Worm (Caenorhabditis elegans) whole organism, late embryonic: ENCODE measurements around the gene C36B7.3.

Experiments
- F13H6.1 ChIP-seq: sonication (generic microtip); optimal IDR thresholded peaks from 2 replicates; lab custom pipeline; 2016; ENCODE audit warnings: missing genetic modification characterization, missing compliant biosample characterization
- K02D7.2 ChIP-seq: sonication (generic microtip); optimal IDR thresholded peaks from 2 replicates; lab custom pipeline; 2017; ENCODE audit warnings: mild to moderate bottlenecking, missing genetic modification characterization, missing compliant biosample characterization
- K09A11.1 ChIP-seq: sonication (generic microtip); optimal IDR thresholded peaks from 2 replicates; lab custom pipeline; 2017; ENCODE audit warnings: antibody characterized with exemption, mild to moderate bottlenecking, missing genetic modification characterization, missing compliant biosample characterization; ENCODE audit not compliant: insufficient read depth
- T23F11.4 ChIP-seq: fragments of 200-800 bp; sonication (Bioruptor generic); optimal IDR thresholded peaks from 2 replicates; lab custom pipeline; 2018; ENCODE audit warnings: mild to moderate bottlenecking, missing genetic modification characterization, missing compliant biosample characterization
- Y22D7AL.16 ChIP-seq: sonication (generic microtip); optimal IDR thresholded peaks from 2 replicates; lab custom pipeline; 2016; ENCODE audit warnings: missing genetic modification characterization, missing compliant biosample characterization
- ahr-1 ChIP-seq: sonication (generic microtip); optimal IDR thresholded peaks from 2 replicates; lab custom pipeline; 2016; ENCODE audit warnings: missing genetic modification characterization, missing compliant biosample characterization
- ama-1 ChIP-seq: fragments of 150-350 bp; optimal IDR thresholded peaks from 2 replicates; lab custom pipeline; 2014
- ceh-14 ChIP-seq: sonication (generic microtip); optimal IDR thresholded peaks from 2 replicates; lab custom pipeline; 2016; ENCODE audit warnings: missing genotype, missing genetic modification characterization, missing compliant biosample characterization
- ceh-24 ChIP-seq: sonication (generic microtip); optimal IDR thresholded peaks from 2 replicates; lab custom pipeline; 2016; ENCODE audit warnings: mild to moderate bottlenecking, missing genetic modification characterization, missing compliant biosample characterization
- ceh-30 ChIP-seq: fragments of 150-350 bp; optimal IDR thresholded peaks from 2 replicates; lab custom pipeline; 2014; ENCODE audit warnings: missing biosample characterization, missing genetic modification characterization
- ceh-31 ChIP-seq: sonication (generic microtip); optimal IDR thresholded peaks from 2 replicates; lab custom pipeline; 2016; ENCODE audit warnings: missing genetic modification characterization, missing compliant biosample characterization
- che-1 ChIP-seq: sonication (generic microtip); optimal IDR thresholded peaks from 2 replicates; lab custom pipeline; 2016; ENCODE audit warnings: mild to moderate bottlenecking, missing genetic modification characterization, missing compliant biosample characterization
- dmd-4 ChIP-seq: sonication (generic microtip); optimal IDR thresholded peaks from 2 replicates; lab custom pipeline; 2016; ENCODE audit warnings: borderline replicate concordance, missing genetic modification characterization, missing compliant biosample characterization
- dve-1 ChIP-seq: sonication (generic microtip); optimal IDR thresholded peaks from 2 replicates; lab custom pipeline; 2017; ENCODE audit warnings: antibody characterized with exemption, mild to moderate bottlenecking, missing genetic modification characterization, missing compliant biosample characterization
- elt-2 ChIP-seq: sonication (generic microtip); optimal IDR thresholded peaks from 2 replicates; lab custom pipeline; 2016; ENCODE audit warnings: missing genetic modification reagents, missing genetic modification characterization, missing compliant biosample characterization
- elt-4 ChIP-seq: sonication (generic microtip); optimal IDR thresholded peaks from 2 replicates; lab custom pipeline; 2016; ENCODE audit warnings: missing genetic modification characterization, missing compliant biosample characterization
- ets-4 ChIP-seq: sonication (generic microtip); optimal IDR thresholded peaks from 2 replicates; lab custom pipeline; 2016; ENCODE audit warnings: missing genetic modification characterization, missing compliant biosample characterization
- fax-1 ChIP-seq: sonication (generic microtip); optimal IDR thresholded peaks from 2 replicates; lab custom pipeline; 2016; ENCODE audit warnings: missing genotype, missing genetic modification characterization, missing compliant biosample characterization
- fkh-6 ChIP-seq: sonication (generic microtip); optimal IDR thresholded peaks from 2 replicates; lab custom pipeline; 2016; ENCODE audit warnings: missing genetic modification characterization, missing compliant biosample characterization
- gmeb-2 ChIP-seq: sonication (generic microtip); optimal IDR thresholded peaks from 2 replicates; lab custom pipeline; 2016; ENCODE audit warnings: missing genetic modification characterization, inconsistent platforms, missing compliant biosample characterization
- hlh-8 ChIP-seq: sonication (generic microtip); optimal IDR thresholded peaks from 2 replicates; lab custom pipeline; 2016; ENCODE audit warnings: missing genotype, missing genetic modification characterization, missing compliant biosample characterization
- nfya-1 ChIP-seq: sonication (generic microtip); optimal IDR thresholded peaks from 2 replicates; lab custom pipeline; 2017; ENCODE audit warnings: missing genetic modification characterization, mild to moderate bottlenecking, missing compliant biosample characterization, antibody characterized with exemption, moderate library complexity
- nhr-232 ChIP-seq: sonication (generic microtip); optimal IDR thresholded peaks from 2 replicates; lab custom pipeline; 2016; ENCODE audit warnings: missing genetic modification characterization, missing compliant biosample characterization
- odd-2 ChIP-seq: sonication (generic microtip); optimal IDR thresholded peaks from 2 replicates; lab custom pipeline; 2017; ENCODE audit warnings: antibody characterized with exemption, mild to moderate bottlenecking, missing genetic modification characterization, missing compliant biosample characterization
- pat-9 ChIP-seq: fragments of 200-800 bp; sonication (Bioruptor generic); optimal IDR thresholded peaks from 2 replicates; lab custom pipeline; 2018; ENCODE audit warnings: mild to moderate bottlenecking, missing genetic modification characterization, moderate library complexity, missing compliant biosample characterization
- pax-1 ChIP-seq: fragments of 150-350 bp; optimal IDR thresholded peaks from 2 replicates; lab custom pipeline; 2014; ENCODE audit warnings: missing biosample characterization, missing genetic modification characterization
- pqm-1 ChIP-seq: sonication (generic microtip); optimal IDR thresholded peaks from 2 replicates; lab custom pipeline; 2016; ENCODE audit warnings: missing genetic modification characterization, missing compliant biosample characterization
- pros-1 ChIP-seq: fragments of 150-350 bp; optimal IDR thresholded peaks from 2 replicates; lab custom pipeline; 2014; ENCODE audit warnings: missing biosample characterization, missing genetic modification reagents, missing genetic modification characterization
- sdc-2 ChIP-seq: sonication (generic microtip); optimal IDR thresholded peaks from 2 replicates; lab custom pipeline; 2016; ENCODE audit warnings: missing genotype, missing genetic modification characterization, missing compliant biosample characterization
- sox-4 ChIP-seq: sonication (generic microtip); optimal IDR thresholded peaks from 2 replicates; lab custom pipeline; 2017; ENCODE audit warnings: mild to moderate bottlenecking, missing genetic modification characterization, inconsistent platforms, missing compliant biosample characterization
- tbx-2 ChIP-seq: sonication (generic microtip); optimal IDR thresholded peaks from 2 replicates; lab custom pipeline; 2016; ENCODE audit warnings: missing genetic modification characterization, missing compliant biosample characterization
- unc-3 ChIP-seq, 2 experiments: fragments of 200-800 bp in 1 of 2; sonication (Bioruptor generic) in 1 of 2; sonication (generic microtip) in 1 of 2; conservative IDR thresholded peaks in 1 of 2; optimal IDR thresholded peaks in 1 of 2; 2 replicates each; pipeline versions ENCODE4 v1.3.6 to Lab custom; 2016 to 2022; ENCODE audit warnings: missing compliant biosample characterization in 2 of 2, missing genetic modification characterization in 2 of 2, missing genetic modification reagents in 1 of 2
- unc-42 ChIP-seq: sonication (generic microtip); optimal IDR thresholded peaks from 2 replicates; lab custom pipeline; 2016; ENCODE audit warnings: missing genotype, missing genetic modification characterization, missing compliant biosample characterization

Gene C36B7.3

ce11 chrX:7139614-7140013 is 38.0 kb downstream of the C36B7.3 start, which contains the start of gene clec-86:
clec-86 (plus strand) TSS chrX:7139875.
- no peak for TF ChIP-seq ahr-1 (tag; lab: Kevin White, UChicago)
- TF ChIP-seq che-1 (tag; lab: Kevin White, UChicago) = no peak
- TF ChIP-seq K09A11.1 (tag; lab: Kevin White, UChicago) = no peak
- no peak for TF ChIP-seq pros-1 (tag; lab: Kevin White, UChicago)
- no peak for TF ChIP-seq ama-1 (lab: Kevin White, UChicago)
- TF ChIP-seq ceh-30 (tag; lab: Kevin White, UChicago) = no peak
- TF ChIP-seq elt-2 (tag; lab: Kevin White, UChicago) = peak; percentile 53
- TF ChIP-seq dve-1 = peak; percentile 3
- TF ChIP-seq ceh-24 (tag; lab: Kevin White, UChicago) = no peak
- no peak for TF ChIP-seq pat-9 (tag; lab: Kevin White, UChicago)
- TF ChIP-seq ceh-31 (tag; lab: Kevin White, UChicago) = no peak
- TF ChIP-seq ets-4 (tag; lab: Kevin White, UChicago) = no peak
- TF ChIP-seq unc-3 (GFP tag; conservative IDR thresholded peaks at IDR 0.05; lab: Robert Waterston, UW) = no peak
- no peak for TF ChIP-seq unc-3 (tag; optimal IDR thresholded peaks at IDR 0.05; lab: Kevin White, UChicago)
- no peak for TF ChIP-seq F13H6.1 (tag; lab: Kevin White, UChicago)
- TF ChIP-seq T23F11.4 (GFP tag; lab: Kevin White, UChicago) = no peak
- no peak for TF ChIP-seq ceh-14 (tag; lab: Kevin White, UChicago)
- TF ChIP-seq pqm-1 (tag; lab: Kevin White, UChicago) = peak; percentile 23
- no peak for TF ChIP-seq dmd-4 (tag; lab: Kevin White, UChicago)
- TF ChIP-seq pax-1 = no peak
- no peak for TF ChIP-seq gmeb-2 (tag; lab: Kevin White, UChicago)
- no peak for TF ChIP-seq sdc-2 (tag; lab: Kevin White, UChicago)
- no peak for TF ChIP-seq unc-42 (tag; lab: Kevin White, UChicago)
- TF ChIP-seq nhr-232 (tag; lab: Kevin White, UChicago) = no peak

- TF ChIP-seq ets-4 (tag; lab: Kevin White, UChicago) (no peak), elt-2 (tag; lab: Kevin White, UChicago) (peak; percentile 54)
Measured at ce11 chrX:7140682-7141254, 39.2 kb downstream of the C36B7.3 start.

- TF ChIP-seq fkh-6 (tag; lab: Kevin White, UChicago) = no peak
- peak; percentile 27 for TF ChIP-seq elt-2 (tag; lab: Kevin White, UChicago)
Measured at ce11 chrX:7143515-7143914, 41.9 kb downstream of the C36B7.3 start, which contains the start of gene alh-10. alh-10 (minus strand) TSS chrX:7143641.

ce11 chrX:7149670-7150069 is 48.1 kb downstream of the C36B7.3 start:
- TF ChIP-seq sox-4 (tag; lab: Kevin White, UChicago) (no peak), Y22D7AL.16 (tag; lab: Kevin White, UChicago) (no peak), tbx-2 (no peak), nfya-1 (no peak)

- TF ChIP-seq pax-1 = peak; percentile 37
- no peak for TF ChIP-seq T23F11.4 (GFP tag; lab: Kevin White, UChicago)
- no peak for TF ChIP-seq fax-1 (tag; lab: Kevin White, UChicago)
- no peak for TF ChIP-seq gmeb-2 (tag; lab: Kevin White, UChicago)
- peak; percentile 83 for TF ChIP-seq hlh-8 (tag; lab: Kevin White, UChicago)
- TF ChIP-seq odd-2 (tag; lab: Kevin White, UChicago) = no peak
- no peak for TF ChIP-seq elt-4
- no peak for TF ChIP-seq K02D7.2
- peak; percentile 23 for TF ChIP-seq elt-2 (tag; lab: Kevin White, UChicago)
Measured at ce11 chrX:7151189-7151857, 49.7 kb downstream of the C36B7.3 start, which contains the start of gene lam-2. lam-2 (minus strand) TSS chrX:7151239.
